Worm (Caenorhabditis elegans) whole organism, L4/young adult: Measurements from ENCODE around the gene gsp-1.

ENCODE experiments used
- W03F9.2 ChIP-seq: fragments of 150-350 bp; optimal IDR thresholded peaks from 2 replicates; lab custom pipeline; 2014; ENCODE audit warnings: missing biosample characterization, missing genetic modification characterization
- dao-5 ChIP-seq: sonication (generic microtip); optimal IDR thresholded peaks from 2 replicates; lab custom pipeline; 2016; ENCODE audit warnings: missing genotype, missing genetic modification characterization, moderate library complexity, missing compliant biosample characterization

DNA sequence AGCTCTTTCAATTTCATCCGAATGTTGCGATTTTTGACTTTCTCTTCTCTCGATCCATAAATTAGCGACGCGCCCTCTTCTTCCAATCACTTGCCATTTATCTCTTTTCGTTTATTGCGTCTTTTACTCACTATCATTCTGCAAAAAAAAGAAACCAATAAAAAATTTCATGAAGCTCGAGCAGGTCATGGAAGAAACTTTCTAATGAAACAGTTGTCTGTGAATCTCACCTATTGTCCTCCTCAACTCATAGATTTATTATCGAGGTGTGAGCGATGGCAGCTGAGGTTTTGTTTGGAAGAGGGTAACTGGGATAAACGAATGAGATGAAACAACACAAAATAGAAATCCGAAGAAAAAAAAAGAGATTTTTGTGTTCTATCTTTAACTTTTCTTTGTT, 18.0 kb upstream of the gsp-1 start:
- TF ChIP-seq W03F9.2 (tag; lab: Kevin White, UChicago) (no peak), dao-5 (tag; lab: Kevin White, UChicago) (no peak)
